Worm (Caenorhabditis elegans): ENCODE results near the gene srd-11.

DNA sequence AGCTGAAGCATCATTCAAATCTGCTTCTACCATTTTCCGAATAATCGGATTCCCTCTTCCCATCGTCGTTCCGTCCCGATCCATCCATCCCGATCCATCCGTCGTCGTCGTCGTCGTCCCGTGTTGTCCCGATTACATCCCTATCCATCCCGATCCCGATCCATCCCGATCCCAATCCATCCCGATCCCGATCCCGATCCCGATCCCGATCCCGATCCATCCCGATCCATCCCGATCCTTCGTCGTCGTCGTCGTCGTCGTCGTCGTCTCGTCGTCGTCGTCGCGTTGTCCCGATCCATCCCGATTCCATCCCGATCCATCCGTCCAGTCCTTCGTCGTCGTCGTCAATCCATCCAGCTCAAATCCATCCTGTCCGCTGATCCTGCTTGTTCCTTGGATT is 27.5 kb upstream of the srd-11 start:
- TF ChIP-seq unc-39 (tag; optimal IDR thresholded peaks at IDR 0.05) (no peak), nhr-11 (tag; optimal IDR thresholded peaks at IDR 0.05) (no peak), zag-1 (tag; optimal IDR thresholded peaks at IDR 0.05) (no peak)

All from whole organism, L3 larva.